Worm (Caenorhabditis elegans): Measurements from ENCODE around the gene Y49G5B.1.

The Y49G5B.1 gene

DNA sequence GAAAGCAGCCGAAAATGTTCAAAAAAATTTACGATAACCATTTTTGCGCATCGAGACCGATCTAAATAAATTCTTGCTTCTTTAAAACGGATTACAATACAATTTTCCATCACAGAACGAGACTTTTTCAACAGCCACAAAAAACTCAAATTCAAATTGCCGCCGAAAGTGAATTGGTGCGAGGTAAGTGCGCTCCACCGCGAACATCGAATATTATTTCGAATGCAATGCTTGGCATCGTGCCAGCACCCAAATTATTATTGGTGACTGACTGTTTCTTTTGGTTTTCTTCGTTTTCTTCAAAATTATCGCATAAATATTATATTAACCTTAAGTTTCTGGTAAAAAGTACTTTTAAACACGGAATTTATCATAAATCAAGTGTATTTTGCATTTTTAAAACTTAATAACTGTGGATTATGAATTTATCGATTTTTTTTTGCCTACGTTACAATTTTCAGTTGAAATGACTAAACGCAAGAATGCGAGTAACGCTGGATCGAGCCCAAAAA, 45.9 kb downstream of the Y49G5B.1 start, which contains the start of gene penr-1 (continued):
- TF ChIP-seq efl-1 (optimal IDR thresholded peaks at IDR 0.05) (peak; percentile 95 to 96), efl-1 (GFP tag; optimal IDR thresholded peaks at IDR 0.05 in 1 of 2) (peak; percentile 94 to 99), skn-1 (tag; optimal IDR thresholded peaks at IDR 0.05) (peak; percentile 38), dpl-1 (GFP tag; optimal IDR thresholded peaks at IDR 0.05) (peak; percentile 88 to 94 (median 92)), unc-86 (tag; optimal IDR thresholded peaks at IDR 0.05) (peak; percentile 35), lir-3 (tag; optimal IDR thresholded peaks at IDR 0.05; ENCODE audit: poor library complexity) (no peak), C04F5.9 (tag; optimal IDR thresholded peaks at IDR 0.05) (no peak), snpc-4 (tag; optimal IDR thresholded peaks at IDR 0.05) (no peak), mab-9 (GFP tag; IDR thresholded peaks at IDR 0.05) (no peak), hlh-17 (GFP tag; optimal IDR thresholded peaks at IDR 0.05; ENCODE audit: borderline replicate concordance) (no peak), hlh-4 (tag; optimal IDR thresholded peaks at IDR 0.05) (no peak), sup-37 (GFP tag; optimal IDR thresholded peaks at IDR 0.05) (no peak), ama-1 (optimal IDR thresholded peaks at IDR 0.05) (no peak), ceh-88 (GFP tag; IDR thresholded peaks at IDR 0.05) (no peak), ztf-11 (tag; optimal IDR thresholded peaks at IDR 0.05) (no peak), unc-130 (tag; optimal IDR thresholded peaks at IDR 0.05) (peak; percentile 69), nhr-47 (tag; optimal IDR thresholded peaks at IDR 0.05) (peak; percentile 71), nhr-12 (tag; optimal IDR thresholded peaks at IDR 0.05) (no peak), xbp-1 (tag; optimal IDR thresholded peaks at IDR 0.05) (peak; percentile 55), ceh-82 (tag; optimal IDR thresholded peaks at IDR 0.05) (peak in 1 of 3 experiments; percentile 42), sox-4 (tag; optimal IDR thresholded peaks at IDR 0.05) (no peak), F16B12.6 (tag; optimal IDR thresholded peaks at IDR 0.05) (no peak), pag-3 (tag; optimal IDR thresholded peaks at IDR 0.05; ENCODE audit: borderline replicate concordance, insufficient read depth) (no peak), aly-2 (tag; optimal IDR thresholded peaks at IDR 0.05) (peak; percentile 20), lin-39 (tag; optimal IDR thresholded peaks at IDR 0.05) (peak; percentile 20), lin-15B (tag; optimal IDR thresholded peaks at IDR 0.05) (peak; percentile 31), nhr-76 (tag; optimal IDR thresholded peaks at IDR 0.05) (no peak), alr-1 (tag; optimal IDR thresholded peaks at IDR 0.05; ENCODE audit: borderline replicate concordance) (no peak), lin-14 (GFP tag; optimal IDR thresholded peaks at IDR 0.05) (peak; percentile 59), nhr-20 (tag; optimal IDR thresholded peaks at IDR 0.05) (peak; percentile 67), sptf-1 (tag; optimal IDR thresholded peaks at IDR 0.05) (no peak), dsc-1 (tag; optimal IDR thresholded peaks at IDR 0.05) (peak; percentile 50), efl-3 (GFP tag; optimal IDR thresholded peaks at IDR 0.05) (no peak), swsn-7 (tag; optimal IDR thresholded peaks at IDR 0.05) (peak; percentile 47), unc-62 (GFP tag; optimal IDR thresholded peaks at IDR 0.05) (no peak), nhr-11 (tag; optimal IDR thresholded peaks at IDR 0.05) (no peak), ets-5 (GFP tag; IDR thresholded peaks at IDR 0.05) (no peak), egl-27 (tag; optimal IDR thresholded peaks at IDR 0.05) (no peak), grh-1 (GFP tag; IDR thresholded peaks at IDR 0.05) (peak; percentile 33; the same call in 1 of the 2 replicates), lin-35 (GFP tag; optimal IDR thresholded peaks at IDR 0.05) (peak; percentile 96 to 98), nhr-19 (GFP tag; conservative IDR thresholded peaks at IDR 0.05) (peak; percentile 57), rnt-1 (tag; optimal IDR thresholded peaks at IDR 0.05) (peak; percentile 61), unc-30 (tag; optimal IDR thresholded peaks at IDR 0.05) (no peak), elt-2 (tag; optimal IDR thresholded peaks at IDR 0.05) (peak; percentile 3), ceh-63 (GFP tag; optimal IDR thresholded peaks at IDR 0.05) (no peak), ces-1 (GFP tag; optimal IDR thresholded peaks at IDR 0.05) (no peak), C16A3.4 (tag; optimal IDR thresholded peaks at IDR 0.05) (peak; percentile 67), tlp-1 (tag; optimal IDR thresholded peaks at IDR 0.05) (no peak), ceh-90 (tag; optimal IDR thresholded peaks at IDR 0.05) (no peak)
